Worm (Caenorhabditis elegans): ENCODE data around the gene R09H10.3.

R09H10.3 gene

ce11 chrIV:10574471-10574870 is 32.4 kb upstream of the R09H10.3 start:
- TF ChIP-seq hmg-4 (GFP tag; optimal IDR thresholded peaks at IDR 0.05) (no peak), sea-1 (GFP tag; conservative IDR thresholded peaks at IDR 0.05) (no peak), hnd-1 (tag; optimal IDR thresholded peaks at IDR 0.05) (no peak), ceh-36 (tag; optimal IDR thresholded peaks at IDR 0.05) (no peak), B0310.2 (tag; optimal IDR thresholded peaks at IDR 0.05) (no peak), scrt-1 (GFP tag; IDR thresholded peaks at IDR 0.05) (no peak), ama-1 (optimal IDR thresholded peaks at IDR 0.05) (no peak), tbx-37 (GFP tag; conservative IDR thresholded peaks at IDR 0.05) (no peak), F13C5.2 (tag; optimal IDR thresholded peaks at IDR 0.05) (no peak), hmbx-1 (tag; optimal IDR thresholded peaks at IDR 0.05) (no peak), tra-4 (tag; optimal IDR thresholded peaks at IDR 0.05) (no peak), flt-1 (GFP tag; IDR thresholded peaks at IDR 0.05) (no peak), tbx-11 (GFP tag; IDR thresholded peaks at IDR 0.05) (no peak), ceh-13 (GFP tag; optimal IDR thresholded peaks at IDR 0.05) (no peak)

ce11 chrIV:10576050-10576449 is 30.8 kb upstream of the R09H10.3 start, which contains the start of gene efn-2:
TSS of gene efn-2 (plus strand) at chrIV:10576350.
- TF ChIP-seq pes-1 (GFP tag; IDR thresholded peaks at IDR 0.05) = no peak
- TF ChIP-seq hmbx-1 (tag; optimal IDR thresholded peaks at IDR 0.05) = no peak
- TF ChIP-seq hmg-4 (GFP tag; optimal IDR thresholded peaks at IDR 0.05) = no peak
- no peak for TF ChIP-seq scrt-1 (GFP tag; IDR thresholded peaks at IDR 0.05)
- TF ChIP-seq tbx-37 (GFP tag; conservative IDR thresholded peaks at IDR 0.05) = no peak
- TF ChIP-seq ets-7 (tag; optimal IDR thresholded peaks at IDR 0.05) = no peak
- no peak for TF ChIP-seq tbx-11 (GFP tag; IDR thresholded peaks at IDR 0.05)
- TF ChIP-seq tra-4 (tag; optimal IDR thresholded peaks at IDR 0.05) = no peak
- TF ChIP-seq B0310.2 (tag; optimal IDR thresholded peaks at IDR 0.05) = no peak
- TF ChIP-seq ama-1 (optimal IDR thresholded peaks at IDR 0.05) = no peak
- no peak for TF ChIP-seq sea-1 (GFP tag; conservative IDR thresholded peaks at IDR 0.05)
- TF ChIP-seq hnd-1 (tag; optimal IDR thresholded peaks at IDR 0.05) = no peak
- TF ChIP-seq flt-1 (GFP tag; IDR thresholded peaks at IDR 0.05) = no peak
- TF ChIP-seq aly-1 (tag; optimal IDR thresholded peaks at IDR 0.05) = no peak
- no peak for TF ChIP-seq ceh-36 (tag; optimal IDR thresholded peaks at IDR 0.05)

ce11 chrIV:10576624-10577023 is 30.2 kb upstream of the R09H10.3 start:
- TF ChIP-seq hnd-1 (tag; optimal IDR thresholded peaks at IDR 0.05) (no peak), ama-1 (optimal IDR thresholded peaks at IDR 0.05) (no peak), B0310.2 (tag; optimal IDR thresholded peaks at IDR 0.05) (no peak), tbx-11 (GFP tag; IDR thresholded peaks at IDR 0.05) (no peak), hmg-4 (GFP tag; optimal IDR thresholded peaks at IDR 0.05) (no peak), hmbx-1 (tag; optimal IDR thresholded peaks at IDR 0.05) (no peak)

- TF ChIP-seq ceh-13 (GFP tag; optimal IDR thresholded peaks at IDR 0.05) (no peak), aly-1 (tag; optimal IDR thresholded peaks at IDR 0.05) (no peak), sea-1 (GFP tag; conservative IDR thresholded peaks at IDR 0.05) (no peak), ceh-36 (tag; optimal IDR thresholded peaks at IDR 0.05) (no peak), F13C5.2 (tag; optimal IDR thresholded peaks at IDR 0.05) (no peak), tbx-37 (GFP tag; conservative IDR thresholded peaks at IDR 0.05) (no peak), ets-7 (tag; optimal IDR thresholded peaks at IDR 0.05) (no peak), scrt-1 (GFP tag; IDR thresholded peaks at IDR 0.05) (no peak), B0310.2 (tag; optimal IDR thresholded peaks at IDR 0.05) (no peak), hmg-4 (GFP tag; optimal IDR thresholded peaks at IDR 0.05) (no peak), tbx-11 (GFP tag; IDR thresholded peaks at IDR 0.05) (no peak), ama-1 (optimal IDR thresholded peaks at IDR 0.05) (no peak)
These were observed 29.2 kb upstream of the R09H10.3 start for ce11 chrIV:10577600-10577999.

ce11 chrIV:10578367-10578766 is 28.5 kb upstream of the R09H10.3 start, which contains the start of gene lgc-43:
TSS of gene lgc-43 (plus strand) at chrIV:10578667.
- no peak for TF ChIP-seq ceh-36 (tag; optimal IDR thresholded peaks at IDR 0.05)
- TF ChIP-seq tbx-37 (GFP tag; conservative IDR thresholded peaks at IDR 0.05) = no peak
- no peak for TF ChIP-seq ama-1 (optimal IDR thresholded peaks at IDR 0.05)
- no peak for TF ChIP-seq tra-4 (tag; optimal IDR thresholded peaks at IDR 0.05)
- no peak for TF ChIP-seq hmg-4 (GFP tag; optimal IDR thresholded peaks at IDR 0.05)
- no peak for TF ChIP-seq pes-1 (GFP tag; IDR thresholded peaks at IDR 0.05)
- TF ChIP-seq aly-1 (tag; optimal IDR thresholded peaks at IDR 0.05) = no peak
- TF ChIP-seq sea-1 (GFP tag; conservative IDR thresholded peaks at IDR 0.05) = no peak
- TF ChIP-seq hnd-1 (tag; optimal IDR thresholded peaks at IDR 0.05) = no peak
- no peak for TF ChIP-seq scrt-1 (GFP tag; IDR thresholded peaks at IDR 0.05)
- TF ChIP-seq ceh-13 (GFP tag; optimal IDR thresholded peaks at IDR 0.05) = no peak
- no peak for TF ChIP-seq ets-7 (tag; optimal IDR thresholded peaks at IDR 0.05)
- TF ChIP-seq hmbx-1 (tag; optimal IDR thresholded peaks at IDR 0.05) = no peak
- no peak for TF ChIP-seq B0310.2 (tag; optimal IDR thresholded peaks at IDR 0.05)
- no peak for TF ChIP-seq tbx-11 (GFP tag; IDR thresholded peaks at IDR 0.05)
- TF ChIP-seq F13C5.2 (tag; optimal IDR thresholded peaks at IDR 0.05) = no peak
- TF ChIP-seq flt-1 (GFP tag; IDR thresholded peaks at IDR 0.05) = no peak

- TF ChIP-seq B0310.2 (tag; optimal IDR thresholded peaks at IDR 0.05) (no peak), scrt-1 (GFP tag; IDR thresholded peaks at IDR 0.05) (no peak)
These were observed 22.6 kb upstream of the R09H10.3 start, which contains the start of gene oac-8 for ce11 chrIV:10584237-10584636. TSS of gene oac-8 (plus strand) at chrIV:10584537.

- no peak for TF ChIP-seq ceh-13 (GFP tag; optimal IDR thresholded peaks at IDR 0.05)
- TF ChIP-seq aly-1 (tag; optimal IDR thresholded peaks at IDR 0.05) = no peak
- no peak for TF ChIP-seq tbx-37 (GFP tag; conservative IDR thresholded peaks at IDR 0.05)
- no peak for TF ChIP-seq flt-1 (GFP tag; IDR thresholded peaks at IDR 0.05)
- no peak for TF ChIP-seq ets-7 (tag; optimal IDR thresholded peaks at IDR 0.05)
- TF ChIP-seq ceh-36 (tag; optimal IDR thresholded peaks at IDR 0.05) = no peak
- TF ChIP-seq F13C5.2 (tag; optimal IDR thresholded peaks at IDR 0.05) = no peak
- no peak for TF ChIP-seq hmg-4 (GFP tag; optimal IDR thresholded peaks at IDR 0.05)
- no peak for TF ChIP-seq hmbx-1 (tag; optimal IDR thresholded peaks at IDR 0.05)
- TF ChIP-seq scrt-1 (GFP tag; IDR thresholded peaks at IDR 0.05) = no peak
- TF ChIP-seq pes-1 (GFP tag; IDR thresholded peaks at IDR 0.05) = no peak
- no peak for TF ChIP-seq sea-1 (GFP tag; conservative IDR thresholded peaks at IDR 0.05)
- no peak for TF ChIP-seq tbx-11 (GFP tag; IDR thresholded peaks at IDR 0.05)
- no peak for TF ChIP-seq hnd-1 (tag; optimal IDR thresholded peaks at IDR 0.05)
- no peak for TF ChIP-seq tra-4 (tag; optimal IDR thresholded peaks at IDR 0.05)
- TF ChIP-seq B0310.2 (tag; optimal IDR thresholded peaks at IDR 0.05) = no peak
These were observed 17.8 kb upstream of the R09H10.3 start, which contains the start of gene C43F9.4 for ce11 chrIV:10589072-10589471. TSS of gene C43F9.4 (minus strand) at chrIV:10589172.

All from whole organism, early embryonic.